Fruit fly (Drosophila melanogaster) whole organism, prepupa: ENCODE results near the gene wnd.

Source experiments
- CG10631 ChIP-seq: fragments of 200-800 bp; sonication (Bioruptor generic); optimal IDR thresholded peaks from 2 replicates; lab custom pipeline; 2016; ENCODE audit warnings: missing biosample characterization, missing genetic modification characterization
- CG10669 ChIP-seq: fragments of 200-800 bp; sonication (Bioruptor generic); optimal IDR thresholded peaks from 3 replicates; lab custom pipeline; 2018; ENCODE audit warnings: missing biosample characterization, mild to moderate bottlenecking, missing genetic modification characterization, moderate library complexity
- CG11294 ChIP-seq: fragments of 200-800 bp; sonication (Bioruptor generic); IDR thresholded peaks from 2 replicates; pipeline ENCODE4 v1.3.6; 2022; ENCODE audit warnings: missing biosample characterization, missing genetic modification characterization
- CG11762 ChIP-seq: fragments of 200-800 bp; sonication (Bioruptor generic); optimal IDR thresholded peaks from 3 replicates; lab custom pipeline; 2016; ENCODE audit warnings: missing biosample characterization, missing genetic modification characterization; ENCODE audit not compliant: insufficient read depth
- CG15336 ChIP-seq: fragments of 200-800 bp; sonication (Bioruptor generic); IDR thresholded peaks from 2 replicates; pipeline ENCODE4 v1.3.6; 2022; ENCODE audit warnings: missing biosample characterization, missing genetic modification characterization
- CG1621 ChIP-seq: fragments of 200-800 bp; sonication (Bioruptor generic); optimal IDR thresholded peaks from 3 replicates; lab custom pipeline; 2018; ENCODE audit warnings: missing biosample characterization, mild to moderate bottlenecking, missing genetic modification characterization
- CG3032 ChIP-seq: fragments of 200-800 bp; optimal IDR thresholded peaks from 2 replicates; lab custom pipeline; 2019; ENCODE audit warnings: missing biosample characterization, mild to moderate bottlenecking, missing genetic modification characterization, moderate library complexity
- CG31627 ChIP-seq: fragments of 200-800 bp; sonication (Bioruptor generic); optimal IDR thresholded peaks from 3 replicates; lab custom pipeline; 2016; ENCODE audit warnings: missing biosample characterization, missing genetic modification characterization
- CG32006 ChIP-seq: fragments of 200-800 bp; sonication (Bioruptor generic); optimal IDR thresholded peaks from 3 replicates; lab custom pipeline; 2017; ENCODE audit warnings: missing biosample characterization, mild to moderate bottlenecking, missing genetic modification characterization
- CG34406 ChIP-seq: fragments of 200-800 bp; sonication (Bioruptor generic); optimal IDR thresholded peaks from 3 replicates; lab custom pipeline; 2016; ENCODE audit warnings: missing biosample characterization, missing genetic modification characterization
- CG3919 ChIP-seq: fragments of 200-800 bp; sonication (Bioruptor generic); optimal IDR thresholded peaks from 3 replicates; lab custom pipeline; 2016; ENCODE audit warnings: missing biosample characterization, missing genetic modification characterization
- CG6163 ChIP-seq: fragments of 200-800 bp; sonication (Bioruptor generic); IDR thresholded peaks from 3 replicates; pipeline ENCODE4 v1.3.6; 2022; ENCODE audit warnings: missing biosample characterization, missing genetic modification characterization
- CG6276 ChIP-seq: fragments of 200-800 bp; sonication (Bioruptor generic); optimal IDR thresholded peaks from 2 replicates; lab custom pipeline; 2017; ENCODE audit warnings: missing biosample characterization, mild to moderate bottlenecking, missing genetic modification characterization
- CG6808 ChIP-seq: fragments of 200-800 bp; sonication (Bioruptor generic); optimal IDR thresholded peaks from 3 replicates; lab custom pipeline; 2017; ENCODE audit warnings: missing biosample characterization, missing genetic modification characterization, mild to moderate bottlenecking, moderate library complexity, missing genetic modification reagents
- CG8119 ChIP-seq: fragments of 200-800 bp; sonication (Bioruptor generic); IDR thresholded peaks from 3 replicates; pipeline ENCODE4 v1.3.6; 2022; ENCODE audit warnings: missing biosample characterization, missing genetic modification characterization
- CG8632 ChIP-seq: fragments of 200-800 bp; sonication (Bioruptor generic); optimal IDR thresholded peaks from 3 replicates; lab custom pipeline; 2016; ENCODE audit warnings: missing biosample characterization, missing genetic modification characterization
- CG9139 ChIP-seq: fragments of 200-800 bp; sonication (Bioruptor generic); optimal IDR thresholded peaks from 3 replicates; lab custom pipeline; 2017; ENCODE audit warnings: missing biosample characterization, mild to moderate bottlenecking, missing genetic modification characterization
- Eip75B ChIP-seq: fragments of 200-800 bp; sonication (Bioruptor generic); optimal IDR thresholded peaks from 3 replicates; lab custom pipeline; 2016; ENCODE audit warnings: missing biosample characterization, missing genetic modification characterization
- Eip78C ChIP-seq: fragments of 200-800 bp; sonication (Bioruptor generic); peaks from one replicate; lab custom pipeline; 2016; ENCODE audit warnings: missing biosample characterization, missing genetic modification characterization
- Ets96B ChIP-seq: fragments of 200-800 bp; optimal IDR thresholded peaks from 2 replicates; lab custom pipeline; 2019; ENCODE audit warnings: missing biosample characterization, mild to moderate bottlenecking, missing genetic modification characterization, moderate library complexity
- Hr38 ChIP-seq: sonication (Bioruptor generic); optimal IDR thresholded peaks from 2 replicates; lab custom pipeline; 2016; ENCODE audit warnings: missing biosample characterization, missing genetic modification characterization
- Hr39 ChIP-seq: fragments of 200-800 bp; sonication (Bioruptor generic); optimal IDR thresholded peaks from 2 replicates; lab custom pipeline; 2016; ENCODE audit warnings: missing biosample characterization, missing genetic modification characterization
- Lpt ChIP-seq: fragments of 200-800 bp; sonication (Bioruptor generic); optimal IDR thresholded peaks from 3 replicates; lab custom pipeline; 2016; ENCODE audit warnings: missing biosample characterization, missing genetic modification characterization
- Met ChIP-seq: fragments of 200-800 bp; sonication (Bioruptor generic); optimal IDR thresholded peaks from 3 replicates; lab custom pipeline; 2016; ENCODE audit warnings: missing biosample characterization, missing genetic modification characterization
- OdsH ChIP-seq: fragments of 200-800 bp; sonication (Bioruptor generic); optimal IDR thresholded peaks from 3 replicates; lab custom pipeline; 2016; ENCODE audit warnings: missing biosample characterization, missing genetic modification characterization
- Smox ChIP-seq: fragments of 200-800 bp; sonication (Bioruptor generic); optimal IDR thresholded peaks from 3 replicates; lab custom pipeline; 2016; ENCODE audit warnings: missing biosample characterization, missing genetic modification characterization
- Sox102F ChIP-seq: fragments of 200-800 bp; sonication (Bioruptor generic); optimal IDR thresholded peaks from 2 replicates; lab custom pipeline; 2016; ENCODE audit warnings: missing biosample characterization, mild to moderate bottlenecking, missing genetic modification characterization
- Sox14 ChIP-seq: fragments of 200-800 bp; sonication (Bioruptor generic); optimal IDR thresholded peaks from 3 replicates; lab custom pipeline; 2016; ENCODE audit warnings: missing biosample characterization, missing genetic modification characterization
- Sox15 ChIP-seq: fragments of 200-800 bp; sonication (Bioruptor generic); optimal IDR thresholded peaks from 3 replicates; lab custom pipeline; 2016; ENCODE audit warnings: missing biosample characterization, missing genetic modification characterization
- acj6 ChIP-seq: fragments of 200-800 bp; sonication (Bioruptor generic); optimal IDR thresholded peaks from 3 replicates; lab custom pipeline; 2016; ENCODE audit warnings: missing biosample characterization, missing genetic modification characterization
- dac ChIP-seq: fragments of 200-800 bp; sonication (Bioruptor generic); optimal IDR thresholded peaks from 2 replicates; lab custom pipeline; 2017; ENCODE audit warnings: missing biosample characterization, mild to moderate bottlenecking, missing genetic modification characterization
- dsx ChIP-seq: fragments of 200-800 bp; optimal IDR thresholded peaks from 3 replicates; lab custom pipeline; 2019; ENCODE audit warnings: missing biosample characterization, mild to moderate bottlenecking, missing genetic modification characterization, moderate library complexity; ENCODE audit not compliant: poor library complexity, severe bottlenecking
- eg ChIP-seq: fragments of 200-800 bp; sonication (Bioruptor generic); IDR thresholded peaks from 3 replicates; pipeline ENCODE4 v1.3.6; 2022; ENCODE audit warnings: missing biosample characterization, missing genetic modification characterization
- esn ChIP-seq: fragments of 200-800 bp; sonication (Bioruptor generic); optimal IDR thresholded peaks from 2 replicates; lab custom pipeline; 2016; ENCODE audit warnings: missing biosample characterization, mild to moderate bottlenecking, missing genetic modification characterization, moderate library complexity
- fd85E ChIP-seq: fragments of 200-800 bp; sonication (Bioruptor generic); optimal IDR thresholded peaks from 3 replicates; lab custom pipeline; 2016; ENCODE audit warnings: missing biosample characterization, missing genetic modification characterization
- fkh ChIP-seq: fragments of 200-800 bp; sonication (Bioruptor generic); optimal IDR thresholded peaks from 3 replicates; lab custom pipeline; 2017; ENCODE audit warnings: missing biosample characterization, mild to moderate bottlenecking, missing genetic modification characterization, moderate library complexity
- lz ChIP-seq: fragments of 200-800 bp; sonication (Bioruptor generic); optimal IDR thresholded peaks from 3 replicates; lab custom pipeline; 2016; ENCODE audit warnings: missing biosample characterization, missing genetic modification characterization
- net ChIP-seq: fragments of 200-800 bp; sonication (Bioruptor generic); optimal IDR thresholded peaks from 3 replicates; lab custom pipeline; 2016; ENCODE audit warnings: missing biosample characterization, missing genetic modification characterization
- salr ChIP-seq, 2 experiments: fragments of 200-800 bp; sonication (Bioruptor generic); optimal IDR thresholded peaks; 3 replicates each; lab custom pipeline; 2016 to 2018; ENCODE audit warnings: missing biosample characterization in 2 of 2, missing genetic modification characterization in 2 of 2, mild to moderate bottlenecking in 1 of 2
- spab ChIP-seq: fragments of 200-800 bp; sonication (Bioruptor generic); optimal IDR thresholded peaks from 2 replicates; lab custom pipeline; 2017; ENCODE audit warnings: missing biosample characterization, mild to moderate bottlenecking, missing genetic modification characterization, missing genetic modification reagents
- svp ChIP-seq: fragments of 200-800 bp; sonication (Bioruptor generic); peaks from one replicate; lab custom pipeline; 2016; ENCODE audit warnings: missing biosample characterization, missing genetic modification characterization
- vri ChIP-seq: fragments of 200-800 bp; sonication (Bioruptor generic); optimal IDR thresholded peaks from 3 replicates; lab custom pipeline; 2016; ENCODE audit warnings: missing biosample characterization, mild to moderate bottlenecking, missing genetic modification characterization

Gene wnd

DNA sequence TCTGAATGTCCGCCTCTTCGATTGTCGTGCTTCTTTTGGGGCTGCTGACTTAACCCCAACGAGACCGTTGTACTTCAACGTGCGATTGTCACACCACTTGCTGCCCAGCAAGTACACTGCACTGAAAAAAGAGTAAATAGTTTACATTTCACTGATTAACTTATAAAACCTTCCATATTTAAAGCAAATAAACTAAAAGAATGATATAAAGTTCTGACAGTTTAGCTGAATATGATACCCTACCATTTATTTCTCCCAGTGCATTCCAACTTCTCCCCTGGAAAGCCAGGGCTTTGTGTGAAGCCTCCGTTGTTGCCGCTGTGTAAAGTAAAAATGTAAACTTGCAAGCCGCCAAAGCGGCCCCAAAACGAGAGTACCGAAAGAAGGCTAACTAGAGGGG, 38.7 kb upstream of the wnd start (continued):
- peak; percentile 43 for TF ChIP-seq CG10669
- peak; percentile 31 for TF ChIP-seq CG6808 (GFP tag; lab: Kevin White, UChicago)
- no peak for TF ChIP-seq dac (GFP tag; lab: Kevin White, UChicago)
- TF ChIP-seq Eip78C (GFP tag; lab: Kevin White, UChicago) = peak; percentile 87
- peak; percentile 40 for TF ChIP-seq Smox (GFP tag; lab: Kevin White, UChicago)
- peak; percentile 40 for TF ChIP-seq CG32006 (GFP tag; lab: Kevin White, UChicago)
- no peak for TF ChIP-seq fkh (GFP tag; lab: Kevin White, UChicago)
- TF ChIP-seq dsx (GFP tag; lab: Kevin White, UChicago) = peak; percentile 31
- TF ChIP-seq Ets96B (tag; lab: Kevin White, UChicago) = peak; percentile 56
- TF ChIP-seq Sox14 (GFP tag; lab: Kevin White, UChicago) = peak; percentile 25
- peak; percentile 30; the same call in 1 of the 2 replicates for TF ChIP-seq CG15336 (GFP tag; lab: Robert Waterston, UW)
- peak; percentile 4 for TF ChIP-seq CG9139 (GFP tag; lab: Kevin White, UChicago)
- peak; percentile 47 for TF ChIP-seq OdsH (GFP tag; lab: Kevin White, UChicago)
- peak; percentile 12 for TF ChIP-seq vri (GFP tag; lab: Kevin White, UChicago)
- TF ChIP-seq Sox102F = peak; percentile 41
- peak; percentile 60 for TF ChIP-seq Hr39 (GFP tag; lab: Kevin White, UChicago)
- TF ChIP-seq CG8632 (GFP tag; lab: Kevin White, UChicago) = peak; percentile 23
- TF ChIP-seq CG6163 = peak; percentile 58; the same call in 1 of the 3 replicates
- peak; percentile 52 for TF ChIP-seq esn (GFP tag; lab: Kevin White, UChicago)
- TF ChIP-seq eg (GFP tag; lab: Robert Waterston, UW) = peak; percentile 49; the same call in 1 of the 3 replicates
- TF ChIP-seq svp (GFP tag; lab: Kevin White, UChicago) = peak; percentile 77
- no peak for TF ChIP-seq Lpt
- no peak for TF ChIP-seq CG6276 (GFP tag; lab: Kevin White, UChicago)
- TF ChIP-seq Hr38 (GFP tag; lab: Kevin White, UChicago) = no peak
- TF ChIP-seq Sox15 = peak; percentile 24
- TF ChIP-seq CG34406 (GFP tag; lab: Kevin White, UChicago) = peak; percentile 25
- no peak for TF ChIP-seq fd85E
- TF ChIP-seq, all 60 proteins: peak for 45

DNA sequence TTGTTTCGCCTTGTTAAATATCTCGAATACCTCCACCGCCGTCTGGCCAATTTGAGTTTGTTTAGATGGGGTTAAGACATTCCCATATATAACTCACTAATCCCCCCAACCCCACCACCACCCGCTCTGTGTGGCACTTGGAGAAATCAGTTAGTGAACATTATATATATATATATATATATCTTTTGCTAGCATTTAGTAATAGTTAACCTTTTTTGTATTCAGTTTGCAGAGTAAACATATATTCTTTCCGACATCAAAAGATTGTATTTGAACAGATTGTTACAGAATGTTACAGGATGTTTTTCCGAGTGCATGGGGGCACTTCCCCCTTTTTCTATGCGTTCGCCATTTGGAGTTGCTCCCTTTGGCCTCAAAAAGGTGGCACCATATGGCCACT, 34.9 kb upstream of the wnd start:
- TF ChIP-seq CG9139 (GFP tag; lab: Kevin White, UChicago) (no peak), CG10631 (GFP tag; lab: Kevin White, UChicago) (no peak), net (GFP tag; lab: Kevin White, UChicago) (no peak), fd85E (no peak), CG1621 (tag; lab: Kevin White, UChicago) (no peak), Lpt (no peak), CG6276 (GFP tag; lab: Kevin White, UChicago) (no peak), CG6163 (no peak), Met (GFP tag; lab: Kevin White, UChicago) (no peak), spab (GFP tag; lab: Kevin White, UChicago) (no peak), acj6 (no peak), CG3032 (tag; lab: Kevin White, UChicago) (peak; percentile 2), esn (GFP tag; lab: Kevin White, UChicago) (no peak), Ets96B (tag; lab: Kevin White, UChicago) (peak; percentile 0), CG8119 (GFP tag; lab: Robert Waterston, UW) (no peak), Smox (GFP tag; lab: Kevin White, UChicago) (no peak), Eip75B (GFP tag; lab: Kevin White, UChicago) (no peak), salr (GFP tag; optimal IDR thresholded peaks at IDR 0.05; lab: Kevin White, UChicago) (no peak), Sox102F (no peak), CG34406 (GFP tag; lab: Kevin White, UChicago) (no peak), CG11762 (GFP tag; lab: Kevin White, UChicago) (no peak), vri (GFP tag; lab: Kevin White, UChicago) (no peak), lz (GFP tag; lab: Kevin White, UChicago) (no peak), CG31627 (GFP tag; lab: Kevin White, UChicago) (no peak), Eip78C (GFP tag; lab: Kevin White, UChicago) (peak; percentile 19), CG11294 (GFP tag; lab: Robert Waterston, UW) (no peak), CG3919 (GFP tag; lab: Kevin White, UChicago) (peak; percentile 9), CG6808 (GFP tag; lab: Kevin White, UChicago) (no peak)
- TF ChIP-seq, all 60 proteins: peak for 4
